Worm (Caenorhabditis elegans) whole organism, young adult: ENCODE results near the gene F13B9.2.

Source experiments
- F22D6.2 ChIP-seq: sonication (generic microtip); optimal IDR thresholded peaks from 2 replicates; lab custom pipeline; 2016; ENCODE audit warnings: mild to moderate bottlenecking, missing genetic modification characterization, missing compliant biosample characterization
- ama-1 ChIP-seq, 3 experiments: fragments of 150-350 bp in 1 of 3; sonication (generic microtip) in 2 of 3; optimal IDR thresholded peaks; 2 replicates each; lab custom pipeline; 2014 to 2018; ENCODE audit warnings: missing biosample characterization in 2 of 3, missing genetic modification characterization in 2 of 3, missing genetic modification reagents in 2 of 3
- ceh-58 ChIP-seq: fragments of 200-800 bp; sonication (Bioruptor generic); IDR thresholded peaks from 2 replicates; pipeline ENCODE4 v1.3.6; 2022; ENCODE audit warnings: missing genetic modification characterization, missing compliant biosample characterization
- lag-1 ChIP-seq: fragments of 200-800 bp; sonication (Bioruptor generic); IDR thresholded peaks from 2 replicates; pipeline ENCODE4 v1.3.6; 2022; ENCODE audit warnings: missing genetic modification reagents, missing genetic modification characterization, missing compliant biosample characterization

DNA sequence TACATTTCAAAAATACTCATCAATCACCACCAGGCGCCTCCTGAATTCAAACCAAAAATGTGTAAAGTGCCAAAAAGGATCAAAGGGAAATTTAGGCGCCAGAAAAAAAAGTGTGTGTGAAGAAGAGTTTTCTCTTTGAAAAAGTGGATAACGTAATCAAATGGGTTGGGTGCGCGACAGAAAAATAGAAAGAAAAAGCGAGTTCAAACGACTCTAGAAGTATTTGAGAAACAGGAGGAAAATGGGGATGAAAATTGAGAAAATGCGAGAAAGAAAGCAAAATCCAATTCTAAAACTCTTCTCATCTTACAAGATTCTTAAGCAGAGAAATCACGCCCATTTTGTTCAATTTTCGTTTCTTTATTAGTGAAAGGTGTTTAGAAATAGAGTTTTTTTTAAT lies 23.0 kb downstream of the F13B9.2 start:
- no peak for TF ChIP-seq F22D6.2
- TF ChIP-seq ceh-58 (GFP tag; lab: Robert Waterston, UW), result no peak
- no peak for TF ChIP-seq ama-1 (optimal IDR thresholded peaks at IDR 0.05; lab: Kevin White, UChicago)
- TF ChIP-seq ama-1 (GFP tag; optimal IDR thresholded peaks at IDR 0.05; lab: Kevin White, UChicago), result no peak
- TF ChIP-seq lag-1 (GFP tag; lab: Robert Waterston, UW), result no peak
